Fruit fly (Drosophila melanogaster) whole organism, prepupa: ENCODE data around the gene CG16758.

Source experiments
- CG11294 ChIP-seq: fragments of 200-800 bp; sonication (Bioruptor generic); IDR thresholded peaks from 2 replicates; pipeline ENCODE4 v1.3.6; 2022; ENCODE audit warnings: missing biosample characterization, missing genetic modification characterization
- CG15336 ChIP-seq: fragments of 200-800 bp; sonication (Bioruptor generic); IDR thresholded peaks from 2 replicates; pipeline ENCODE4 v1.3.6; 2022; ENCODE audit warnings: missing biosample characterization, missing genetic modification characterization
- CG1621 ChIP-seq: fragments of 200-800 bp; sonication (Bioruptor generic); optimal IDR thresholded peaks from 3 replicates; lab custom pipeline; 2018; ENCODE audit warnings: missing biosample characterization, mild to moderate bottlenecking, missing genetic modification characterization
- CG16779 ChIP-seq: fragments of 200-800 bp; sonication (Bioruptor generic); optimal IDR thresholded peaks from 3 replicates; lab custom pipeline; 2017; ENCODE audit warnings: missing biosample characterization, mild to moderate bottlenecking, missing genetic modification characterization
- CG31627 ChIP-seq: fragments of 200-800 bp; sonication (Bioruptor generic); optimal IDR thresholded peaks from 3 replicates; lab custom pipeline; 2016; ENCODE audit warnings: missing biosample characterization, missing genetic modification characterization
- CG32006 ChIP-seq: fragments of 200-800 bp; sonication (Bioruptor generic); optimal IDR thresholded peaks from 3 replicates; lab custom pipeline; 2017; ENCODE audit warnings: missing biosample characterization, mild to moderate bottlenecking, missing genetic modification characterization
- CG34406 ChIP-seq: fragments of 200-800 bp; sonication (Bioruptor generic); optimal IDR thresholded peaks from 3 replicates; lab custom pipeline; 2016; ENCODE audit warnings: missing biosample characterization, missing genetic modification characterization
- CG4318 ChIP-seq: fragments of 200-800 bp; sonication (Bioruptor generic); optimal IDR thresholded peaks from 3 replicates; lab custom pipeline; 2017; ENCODE audit warnings: missing biosample characterization, mild to moderate bottlenecking, missing genetic modification characterization
- CG6163 ChIP-seq: fragments of 200-800 bp; sonication (Bioruptor generic); IDR thresholded peaks from 3 replicates; pipeline ENCODE4 v1.3.6; 2022; ENCODE audit warnings: missing biosample characterization, missing genetic modification characterization
- CG6276 ChIP-seq: fragments of 200-800 bp; sonication (Bioruptor generic); optimal IDR thresholded peaks from 2 replicates; lab custom pipeline; 2017; ENCODE audit warnings: missing biosample characterization, mild to moderate bottlenecking, missing genetic modification characterization
- CG6854 ChIP-seq: fragments of 200-800 bp; sonication (Bioruptor generic); optimal IDR thresholded peaks from 2 replicates; lab custom pipeline; 2017; ENCODE audit warnings: missing biosample characterization, mild to moderate bottlenecking, missing genetic modification characterization
- CG8119 ChIP-seq: fragments of 200-800 bp; sonication (Bioruptor generic); IDR thresholded peaks from 3 replicates; pipeline ENCODE4 v1.3.6; 2022; ENCODE audit warnings: missing biosample characterization, missing genetic modification characterization
- CG8319 ChIP-seq: fragments of 200-800 bp; sonication (Bioruptor generic); optimal IDR thresholded peaks from 3 replicates; lab custom pipeline; 2016; ENCODE audit warnings: missing biosample characterization, missing genetic modification characterization
- CG8632 ChIP-seq: fragments of 200-800 bp; sonication (Bioruptor generic); optimal IDR thresholded peaks from 3 replicates; lab custom pipeline; 2016; ENCODE audit warnings: missing biosample characterization, missing genetic modification characterization
- Eip75B ChIP-seq: fragments of 200-800 bp; sonication (Bioruptor generic); optimal IDR thresholded peaks from 3 replicates; lab custom pipeline; 2016; ENCODE audit warnings: missing biosample characterization, missing genetic modification characterization
- Eip78C ChIP-seq: fragments of 200-800 bp; sonication (Bioruptor generic); peaks from one replicate; lab custom pipeline; 2016; ENCODE audit warnings: missing biosample characterization, missing genetic modification characterization
- Ets21C ChIP-seq: fragments of 200-800 bp; sonication (Bioruptor generic); optimal IDR thresholded peaks from 3 replicates; lab custom pipeline; 2016; ENCODE audit warnings: missing biosample characterization, missing genetic modification characterization
- Ets96B ChIP-seq: fragments of 200-800 bp; optimal IDR thresholded peaks from 2 replicates; lab custom pipeline; 2019; ENCODE audit warnings: missing biosample characterization, mild to moderate bottlenecking, missing genetic modification characterization, moderate library complexity
- Gug ChIP-seq: fragments of 200-800 bp; sonication (Bioruptor generic); IDR thresholded peaks from 2 replicates; pipeline ENCODE4 v1.3.6; 2022; ENCODE audit warnings: missing biosample characterization, missing genetic modification characterization
- Hr38 ChIP-seq: sonication (Bioruptor generic); optimal IDR thresholded peaks from 2 replicates; lab custom pipeline; 2016; ENCODE audit warnings: missing biosample characterization, missing genetic modification characterization
- Hr39 ChIP-seq: fragments of 200-800 bp; sonication (Bioruptor generic); optimal IDR thresholded peaks from 2 replicates; lab custom pipeline; 2016; ENCODE audit warnings: missing biosample characterization, missing genetic modification characterization
- Hr4 ChIP-seq: fragments of 200-800 bp; sonication (Bioruptor generic); optimal IDR thresholded peaks from 3 replicates; lab custom pipeline; 2016; ENCODE audit warnings: missing biosample characterization, missing genetic modification characterization
- Lpt ChIP-seq: fragments of 200-800 bp; sonication (Bioruptor generic); optimal IDR thresholded peaks from 3 replicates; lab custom pipeline; 2016; ENCODE audit warnings: missing biosample characterization, missing genetic modification characterization
- Met ChIP-seq: fragments of 200-800 bp; sonication (Bioruptor generic); optimal IDR thresholded peaks from 3 replicates; lab custom pipeline; 2016; ENCODE audit warnings: missing biosample characterization, missing genetic modification characterization
- OdsH ChIP-seq: fragments of 200-800 bp; sonication (Bioruptor generic); optimal IDR thresholded peaks from 3 replicates; lab custom pipeline; 2016; ENCODE audit warnings: missing biosample characterization, missing genetic modification characterization
- Smox ChIP-seq: fragments of 200-800 bp; sonication (Bioruptor generic); optimal IDR thresholded peaks from 3 replicates; lab custom pipeline; 2016; ENCODE audit warnings: missing biosample characterization, missing genetic modification characterization
- Sox102F ChIP-seq: fragments of 200-800 bp; sonication (Bioruptor generic); optimal IDR thresholded peaks from 2 replicates; lab custom pipeline; 2016; ENCODE audit warnings: missing biosample characterization, mild to moderate bottlenecking, missing genetic modification characterization
- Sox14 ChIP-seq: fragments of 200-800 bp; sonication (Bioruptor generic); optimal IDR thresholded peaks from 3 replicates; lab custom pipeline; 2016; ENCODE audit warnings: missing biosample characterization, missing genetic modification characterization
- achi ChIP-seq: fragments of 200-800 bp; sonication (Bioruptor generic); optimal IDR thresholded peaks from 3 replicates; lab custom pipeline; 2016; ENCODE audit warnings: missing biosample characterization, missing genetic modification characterization
- acj6 ChIP-seq: fragments of 200-800 bp; sonication (Bioruptor generic); optimal IDR thresholded peaks from 3 replicates; lab custom pipeline; 2016; ENCODE audit warnings: missing biosample characterization, missing genetic modification characterization
- cyc ChIP-seq: fragments of 200-800 bp; sonication (Bioruptor generic); optimal IDR thresholded peaks from 3 replicates; lab custom pipeline; 2016; ENCODE audit warnings: missing biosample characterization, missing genetic modification characterization
- dsx ChIP-seq: fragments of 200-800 bp; optimal IDR thresholded peaks from 3 replicates; lab custom pipeline; 2019; ENCODE audit warnings: missing biosample characterization, mild to moderate bottlenecking, missing genetic modification characterization, moderate library complexity; ENCODE audit not compliant: poor library complexity, severe bottlenecking
- eg ChIP-seq: fragments of 200-800 bp; sonication (Bioruptor generic); IDR thresholded peaks from 3 replicates; pipeline ENCODE4 v1.3.6; 2022; ENCODE audit warnings: missing biosample characterization, missing genetic modification characterization
- esn ChIP-seq: fragments of 200-800 bp; sonication (Bioruptor generic); optimal IDR thresholded peaks from 2 replicates; lab custom pipeline; 2016; ENCODE audit warnings: missing biosample characterization, mild to moderate bottlenecking, missing genetic modification characterization, moderate library complexity
- fd59A ChIP-seq: fragments of 200-800 bp; sonication (Bioruptor generic); optimal IDR thresholded peaks from 2 replicates; lab custom pipeline; 2017; ENCODE audit warnings: missing biosample characterization, mild to moderate bottlenecking, missing genetic modification characterization, missing genetic modification reagents
- lz ChIP-seq: fragments of 200-800 bp; sonication (Bioruptor generic); optimal IDR thresholded peaks from 3 replicates; lab custom pipeline; 2016; ENCODE audit warnings: missing biosample characterization, missing genetic modification characterization
- salr ChIP-seq, 2 experiments: fragments of 200-800 bp; sonication (Bioruptor generic); optimal IDR thresholded peaks; 3 replicates each; lab custom pipeline; 2016 to 2018; ENCODE audit warnings: missing biosample characterization in 2 of 2, missing genetic modification characterization in 2 of 2, mild to moderate bottlenecking in 1 of 2
- spab ChIP-seq: fragments of 200-800 bp; sonication (Bioruptor generic); optimal IDR thresholded peaks from 2 replicates; lab custom pipeline; 2017; ENCODE audit warnings: missing biosample characterization, mild to moderate bottlenecking, missing genetic modification characterization, missing genetic modification reagents
- ss ChIP-seq, 2 experiments: fragments of 200-800 bp; sonication (Bioruptor generic); optimal IDR thresholded peaks; 2 replicates in 1 of 2; 3 replicates in 1 of 2; lab custom pipeline; 2017 to 2018; ENCODE audit warnings: mild to moderate bottlenecking in 2 of 2, missing biosample characterization in 2 of 2, missing genetic modification characterization in 2 of 2, moderate library complexity in 1 of 2
- svp ChIP-seq: fragments of 200-800 bp; sonication (Bioruptor generic); peaks from one replicate; lab custom pipeline; 2016; ENCODE audit warnings: missing biosample characterization, missing genetic modification characterization
- vri ChIP-seq: fragments of 200-800 bp; sonication (Bioruptor generic); optimal IDR thresholded peaks from 3 replicates; lab custom pipeline; 2016; ENCODE audit warnings: missing biosample characterization, mild to moderate bottlenecking, missing genetic modification characterization

The CG16758 gene

dm6 chr3L:2533000-2533731 is 29.8 kb upstream of the CG16758 start (continued):
- TF ChIP-seq Hr4, result peak; percentile 38
- TF ChIP-seq achi (GFP tag; lab: Kevin White, UChicago), result no peak
- no peak for TF ChIP-seq CG6854
- no peak for TF ChIP-seq CG1621 (tag; lab: Kevin White, UChicago)
- TF ChIP-seq eg (GFP tag; lab: Robert Waterston, UW), result 0 out of 3 replicates have a peak, but pooled peaks have one; percentile 14
- peak; percentile 60 for TF ChIP-seq spab
- TF ChIP-seq dsx, result peak; percentile 46
- TF ChIP-seq Hr38, result no peak
- TF ChIP-seq Sox102F (GFP tag; lab: Kevin White, UChicago), result peak; percentile 24
- TF ChIP-seq Ets21C (GFP tag; lab: Kevin White, UChicago), result no peak
- no peak for TF ChIP-seq CG34406 (GFP tag; lab: Kevin White, UChicago)
- TF ChIP-seq Eip75B (GFP tag; lab: Kevin White, UChicago), result no peak
- TF ChIP-seq CG31627 (GFP tag; lab: Kevin White, UChicago), result no peak
- no peak for TF ChIP-seq CG8319
- TF ChIP-seq ss (GFP tag; optimal IDR thresholded peaks at IDR 0.05; lab: Kevin White, UChicago), result peak; percentile 18 to 46
- TF ChIP-seq cyc (GFP tag; lab: Kevin White, UChicago), result peak; percentile 36
- TF ChIP-seq svp, result peak; percentile 94

dm6 chr3L:2532377-2532776 is 29.0 kb upstream of the CG16758 start:
- TF ChIP-seq CG15336 (GFP tag; lab: Robert Waterston, UW) (peak; percentile 54), Eip78C (GFP tag; lab: Kevin White, UChicago) (peak; percentile 63), OdsH (GFP tag; lab: Kevin White, UChicago) (peak; percentile 3), CG16779 (tag; lab: Kevin White, UChicago) (no peak), CG32006 (GFP tag; lab: Kevin White, UChicago) (peak; percentile 30), CG6276 (GFP tag; lab: Kevin White, UChicago) (peak; percentile 36), acj6 (GFP tag; lab: Kevin White, UChicago) (peak; percentile 22), CG31627 (GFP tag; lab: Kevin White, UChicago) (no peak), CG11294 (GFP tag; lab: Robert Waterston, UW) (peak; percentile 44; the same call in 1 of the 2 replicates), Sox14 (no peak), CG8119 (GFP tag; lab: Robert Waterston, UW) (peak; percentile 61), Gug (GFP tag; lab: Robert Waterston, UW) (peak; percentile 70), Lpt (GFP tag; lab: Kevin White, UChicago) (no peak), salr (GFP tag; optimal IDR thresholded peaks at IDR 0.05; lab: Kevin White, UChicago) (no peak), CG6163 (GFP tag; lab: Robert Waterston, UW) (peak; percentile 62; the same call in 2 of the 3 replicates), eg (GFP tag; lab: Robert Waterston, UW) (peak; percentile 79), Ets21C (GFP tag; lab: Kevin White, UChicago) (no peak)

- TF ChIP-seq svp (peak; percentile 85), Hr39 (peak; percentile 48), lz (peak; percentile 51), eg (GFP tag; lab: Robert Waterston, UW) (peak; percentile 90), acj6 (GFP tag; lab: Kevin White, UChicago) (peak; percentile 57), CG6854 (peak; percentile 38), CG4318 (GFP tag; lab: Kevin White, UChicago) (peak; percentile 31), CG11294 (GFP tag; lab: Robert Waterston, UW) (peak; percentile 48; the same call in 1 of the 2 replicates), CG1621 (tag; lab: Kevin White, UChicago) (no peak), fd59A (GFP tag; lab: Kevin White, UChicago) (no peak), CG34406 (GFP tag; lab: Kevin White, UChicago) (peak; percentile 69), Ets96B (tag; lab: Kevin White, UChicago) (peak; percentile 51), CG15336 (GFP tag; lab: Robert Waterston, UW) (peak; percentile 60), vri (peak; percentile 50), Hr4 (peak; percentile 66), CG8632 (peak; percentile 60), Eip78C (GFP tag; lab: Kevin White, UChicago) (peak; percentile 94), achi (GFP tag; lab: Kevin White, UChicago) (peak; percentile 47), Smox (GFP tag; lab: Kevin White, UChicago) (peak; percentile 67), OdsH (GFP tag; lab: Kevin White, UChicago) (peak; percentile 37), CG32006 (GFP tag; lab: Kevin White, UChicago) (peak; percentile 54), Hr38 (no peak), Met (GFP tag; lab: Kevin White, UChicago) (peak; percentile 74), CG31627 (GFP tag; lab: Kevin White, UChicago) (peak; percentile 66), Sox102F (GFP tag; lab: Kevin White, UChicago) (peak; percentile 69), CG8119 (GFP tag; lab: Robert Waterston, UW) (peak; percentile 60; the same call in 2 of the 3 replicates), ss (GFP tag; optimal IDR thresholded peaks at IDR 0.05; lab: Kevin White, UChicago) (peak in 1 of 2 experiments; percentile 6), esn (peak; percentile 61), Gug (GFP tag; lab: Robert Waterston, UW) (peak; percentile 65), Ets21C (GFP tag; lab: Kevin White, UChicago) (no peak)
Observed at dm6 chr3L:2531386-2532176, 28.2 kb upstream of the CG16758 start.
